Worm (Caenorhabditis elegans): ENCODE results near the gene xbx-4.

DNA sequence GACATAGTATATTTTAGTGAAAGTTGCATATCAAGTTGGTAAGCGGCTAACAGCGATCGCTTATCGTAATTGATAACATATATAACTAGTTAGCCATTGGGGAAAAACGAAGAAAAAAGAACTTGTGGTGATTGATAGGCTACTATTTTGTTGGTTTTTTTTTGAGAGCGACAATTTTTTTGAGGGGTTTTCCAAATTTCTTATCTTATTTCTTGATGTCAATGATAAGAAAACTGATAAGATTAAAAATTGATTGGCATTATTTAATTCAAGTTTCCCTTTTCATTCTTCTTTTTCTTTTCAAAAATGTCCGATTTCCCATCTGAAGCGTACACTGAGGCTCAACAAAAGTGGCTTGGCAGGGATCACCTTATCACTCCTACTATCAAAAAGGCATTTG, 16.3 kb downstream of the xbx-4 start, which contains the start of gene prmt-6:
- TF ChIP-seq elt-2 (tag; optimal IDR thresholded peaks at IDR 0.05) (peak; percentile 80), ama-1 (optimal IDR thresholded peaks at IDR 0.05) (no peak), hlh-13 (GFP tag; optimal IDR thresholded peaks at IDR 0.05) (no peak), ztf-16 (tag; optimal IDR thresholded peaks at IDR 0.05) (no peak), rnt-1 (tag; optimal IDR thresholded peaks at IDR 0.05) (no peak), ceh-19 (GFP tag; optimal IDR thresholded peaks at IDR 0.05) (no peak), pqm-1 (tag; optimal IDR thresholded peaks at IDR 0.05) (no peak)

All from whole organism, late embryonic.